Fruit fly (Drosophila melanogaster): Measurements from ENCODE around the gene CG5262.

- TF ChIP-seq cyc (GFP tag; optimal IDR thresholded peaks at IDR 0.05) (no peak), CG11294 (GFP tag; IDR thresholded peaks at IDR 0.05) (peak; percentile 49; the same call in 1 of the 2 replicates), pdm3 (GFP tag; optimal IDR thresholded peaks at IDR 0.05) (no peak), OdsH (GFP tag; optimal IDR thresholded peaks at IDR 0.05) (peak; percentile 39), Sox14 (GFP tag; optimal IDR thresholded peaks at IDR 0.05) (no peak)
Observed at dm6 chr3L:20470991-20471498, 40.8 kb upstream of the CG5262 start.

Data from whole organism, prepupa.